Fruit fly (Drosophila melanogaster) whole organism, embryonic: ENCODE results near the gene CG4730.

Experiments
- Bdp1 ChIP-seq: fragments of 200-800 bp; sonication (Bioruptor generic); optimal IDR thresholded peaks from 3 replicates; lab custom pipeline; 2016; ENCODE audit warnings: missing biosample characterization, missing genetic modification characterization
- CG10654 ChIP-seq: fragments of 200-800 bp; sonication (Bioruptor generic); optimal IDR thresholded peaks from 2 replicates; lab custom pipeline; 2016; ENCODE audit warnings: missing biosample characterization, missing genetic modification characterization
- CG11247 ChIP-seq: fragments of 200-800 bp; sonication (Bioruptor generic); IDR thresholded peaks from 2 replicates; pipeline ENCODE4 v1.3.6; 2022; ENCODE audit warnings: missing biosample characterization, missing genetic modification characterization
- CG12071 ChIP-seq: fragments of 200-800 bp; sonication (Bioruptor generic); optimal IDR thresholded peaks from 3 replicates; lab custom pipeline; 2018; ENCODE audit warnings: missing biosample characterization, mild to moderate bottlenecking, missing genetic modification characterization
- CG12219 ChIP-seq: fragments of 200-800 bp; sonication (Bioruptor generic); optimal IDR thresholded peaks from 3 replicates; lab custom pipeline; 2018; ENCODE audit warnings: missing biosample characterization, mild to moderate bottlenecking, missing genetic modification characterization
- CG15696 ChIP-seq: fragments of 200-800 bp; sonication (Bioruptor generic); optimal IDR thresholded peaks from 2 replicates; lab custom pipeline; 2019; ENCODE audit warnings: missing biosample characterization, mild to moderate bottlenecking, missing genetic modification characterization, moderate library complexity
- CG17359 ChIP-seq: fragments of 200-800 bp; sonication (Bioruptor generic); optimal IDR thresholded peaks from 3 replicates; lab custom pipeline; 2018; ENCODE audit warnings: missing biosample characterization, mild to moderate bottlenecking, missing genetic modification characterization, moderate library complexity
- CG17912 ChIP-seq: fragments of 200-800 bp; sonication (Bioruptor generic); optimal IDR thresholded peaks from 2 replicates; lab custom pipeline; 2018; ENCODE audit warnings: missing biosample characterization, mild to moderate bottlenecking, missing genetic modification characterization
- CG1792 ChIP-seq: fragments of 200-800 bp; sonication (Bioruptor generic); optimal IDR thresholded peaks from 2 replicates; lab custom pipeline; 2016; ENCODE audit warnings: missing biosample characterization, missing genetic modification characterization
- CG2116 ChIP-seq: fragments of 200-800 bp; sonication (Bioruptor generic); optimal IDR thresholded peaks from 3 replicates; lab custom pipeline; 2018; ENCODE audit warnings: missing biosample characterization, mild to moderate bottlenecking, missing genetic modification characterization
- CG2889 ChIP-seq: fragments of 200-800 bp; sonication (Bioruptor generic); IDR thresholded peaks from 3 replicates; pipeline ENCODE4 v1.3.6; 2022; ENCODE audit warnings: missing biosample characterization, missing genetic modification characterization
- CG30403 ChIP-seq: fragments of 200-800 bp; sonication (Bioruptor generic); optimal IDR thresholded peaks from 3 replicates; lab custom pipeline; 2016; ENCODE audit warnings: missing biosample characterization, missing genetic modification characterization
- CG33213 ChIP-seq: fragments of 200-800 bp; sonication (Bioruptor generic); optimal IDR thresholded peaks from 3 replicates; lab custom pipeline; 2016; ENCODE audit warnings: missing biosample characterization, missing genetic modification characterization
- CG4360 ChIP-seq: fragments of 200-800 bp; sonication (Bioruptor generic); IDR thresholded peaks from 2 replicates; pipeline ENCODE4 v1.3.6; 2022; ENCODE audit warnings: missing biosample characterization, missing genetic modification characterization
- CG7271 ChIP-seq: fragments of 200-800 bp; sonication (Bioruptor generic); optimal IDR thresholded peaks from 2 replicates; lab custom pipeline; 2018; ENCODE audit warnings: missing biosample characterization, mild to moderate bottlenecking, missing genetic modification characterization, moderate library complexity
- CG7745 ChIP-seq: fragments of 200-800 bp; sonication (Bioruptor generic); optimal IDR thresholded peaks from 2 replicates; lab custom pipeline; 2018; ENCODE audit warnings: missing biosample characterization, mild to moderate bottlenecking, missing genetic modification characterization, moderate library complexity
- CG9876 ChIP-seq: fragments of 200-800 bp; sonication (Bioruptor generic); optimal IDR thresholded peaks from 2 replicates; lab custom pipeline; 2016; ENCODE audit warnings: missing biosample characterization, missing genetic modification characterization
- D19A ChIP-seq: fragments of 200-800 bp; optimal IDR thresholded peaks from 3 replicates; lab custom pipeline; 2019; ENCODE audit warnings: missing biosample characterization, mild to moderate bottlenecking, missing genetic modification characterization, moderate library complexity
- Dll ChIP-seq: fragments of 200-800 bp; sonication (Bioruptor generic); IDR thresholded peaks from 4 replicates; pipeline ENCODE4 v1.3.6; 2022; ENCODE audit warnings: missing biosample characterization, missing genetic modification characterization; ENCODE audit not compliant: partially characterized antibody
- E2f1 ChIP-seq: fragments of 200-800 bp; sonication (Bioruptor generic); IDR thresholded peaks from 2 replicates; pipeline ENCODE4 v1.3.6; 2022; ENCODE audit warnings: missing biosample characterization, missing genetic modification characterization
- ERR ChIP-seq: fragments of 200-800 bp; sonication (Bioruptor generic); optimal IDR thresholded peaks from 2 replicates; lab custom pipeline; 2016; ENCODE audit warnings: missing biosample characterization, missing genetic modification characterization
- Eip74EF ChIP-seq, 2 experiments: fragments of 200-800 bp in 1 of 2; fragments of >200 bp in 1 of 2; sonication (Bioruptor generic) in 1 of 2; optimal IDR thresholded peaks; 2 replicates each; lab custom pipeline; 2017 to 2019; ENCODE audit warnings: missing biosample characterization in 2 of 2, missing genetic modification characterization in 2 of 2, mild to moderate bottlenecking in 1 of 2, moderate library complexity in 1 of 2
- Ets97D ChIP-seq: fragments of 200-800 bp; sonication (Bioruptor generic); optimal IDR thresholded peaks from 3 replicates; lab custom pipeline; 2016; ENCODE audit warnings: missing biosample characterization, missing genetic modification characterization
- HHEX ChIP-seq: fragments of 200-800 bp; sonication (Bioruptor generic); optimal IDR thresholded peaks from 3 replicates; lab custom pipeline; 2017; ENCODE audit warnings: missing biosample characterization, mild to moderate bottlenecking, missing genetic modification characterization, missing genetic modification reagents
- Hand ChIP-seq: fragments of 200-800 bp; sonication (Bioruptor generic); optimal IDR thresholded peaks from 2 replicates; lab custom pipeline; 2017; ENCODE audit warnings: mild to moderate bottlenecking, missing biosample characterization, missing genetic modification reagents, missing genetic modification characterization
- Hsf ChIP-seq: fragments of 200-800 bp; sonication (Bioruptor generic); optimal IDR thresholded peaks from 3 replicates; lab custom pipeline; 2016; ENCODE audit warnings: missing biosample characterization, missing genetic modification characterization
- MESR4 ChIP-seq: fragments of 200-800 bp; sonication (Bioruptor generic); optimal IDR thresholded peaks from 2 replicates; lab custom pipeline; 2018; ENCODE audit warnings: missing biosample characterization, mild to moderate bottlenecking, missing genetic modification characterization, moderate library complexity
- MTF-1 ChIP-seq: fragments of 200-800 bp; sonication (Bioruptor generic); optimal IDR thresholded peaks from 2 replicates; lab custom pipeline; 2018; ENCODE audit warnings: missing biosample characterization, mild to moderate bottlenecking, missing genetic modification characterization, borderline replicate concordance
- Myb ChIP-seq: fragments of 200-800 bp; sonication (Bioruptor generic); optimal IDR thresholded peaks from 2 replicates; lab custom pipeline; 2016; ENCODE audit warnings: missing biosample characterization, missing genetic modification characterization
- NFAT ChIP-seq: fragments of 200-800 bp; sonication (Bioruptor generic); IDR thresholded peaks from 2 replicates; pipeline ENCODE4 v1.3.6; 2022; ENCODE audit warnings: missing biosample characterization, missing genetic modification characterization
- Optix ChIP-seq: fragments of 200-800 bp; sonication (Bioruptor generic); IDR thresholded peaks from 3 replicates; pipeline ENCODE4 v1.3.6; 2022; ENCODE audit warnings: missing biosample characterization, missing genetic modification characterization
- Ravus ChIP-seq: fragments of 200-800 bp; sonication (Bioruptor generic); IDR thresholded peaks from 2 replicates; pipeline ENCODE4 v1.3.6; 2022; ENCODE audit warnings: missing biosample characterization, missing genetic modification characterization
- Six4 ChIP-seq: fragments of 200-800 bp; sonication (Bioruptor generic); optimal IDR thresholded peaks from 2 replicates; lab custom pipeline; 2016; ENCODE audit warnings: missing biosample characterization, missing genetic modification characterization
- Sox100B ChIP-seq: fragments of 200-800 bp; sonication (Bioruptor generic); optimal IDR thresholded peaks from 3 replicates; lab custom pipeline; 2018; ENCODE audit warnings: missing biosample characterization, mild to moderate bottlenecking, missing genetic modification characterization
- Xrp1 ChIP-seq: fragments of 200-800 bp; sonication (Bioruptor generic); IDR thresholded peaks from 2 replicates; pipeline ENCODE4 v1.3.6; 2022; ENCODE audit warnings: missing biosample characterization, missing genetic modification characterization
- ac ChIP-seq: fragments of 200-800 bp; sonication (Bioruptor generic); optimal IDR thresholded peaks from 3 replicates; lab custom pipeline; 2017; ENCODE audit warnings: missing biosample characterization, mild to moderate bottlenecking, missing genetic modification characterization
- cato ChIP-seq: fragments of 200-800 bp; sonication (Bioruptor generic); optimal IDR thresholded peaks from 2 replicates; lab custom pipeline; 2016; ENCODE audit warnings: missing biosample characterization, missing genetic modification characterization, borderline replicate concordance
- chn ChIP-seq: fragments of 200-800 bp; sonication (Bioruptor generic); optimal IDR thresholded peaks from 2 replicates; lab custom pipeline; 2016; ENCODE audit warnings: missing biosample characterization, missing genetic modification characterization
- dati ChIP-seq: fragments of 200-800 bp; sonication (Bioruptor generic); IDR thresholded peaks from 2 replicates; pipeline ENCODE4 v1.3.6; 2022; ENCODE audit warnings: missing biosample characterization, missing genetic modification characterization
- dmrt11E ChIP-seq: fragments of 200-800 bp; sonication (Bioruptor generic); optimal IDR thresholded peaks from 3 replicates; lab custom pipeline; 2018; ENCODE audit warnings: missing biosample characterization, mild to moderate bottlenecking, missing genetic modification characterization, moderate library complexity
- exex ChIP-seq: fragments of 200-800 bp; sonication (Bioruptor generic); optimal IDR thresholded peaks from 4 replicates; lab custom pipeline; 2018; ENCODE audit warnings: missing biosample characterization, mild to moderate bottlenecking, missing genetic modification characterization, moderate library complexity
- eyg ChIP-seq: fragments of 200-800 bp; sonication (Bioruptor generic); optimal IDR thresholded peaks from 3 replicates; lab custom pipeline; 2016; ENCODE audit warnings: missing biosample characterization, missing genetic modification characterization
- gsb ChIP-seq: fragments of 200-800 bp; sonication (Bioruptor generic); IDR thresholded peaks from 2 replicates; pipeline ENCODE4 v1.3.6; 2022; ENCODE audit warnings: missing biosample characterization, missing genetic modification characterization
- hb ChIP-seq: fragments of 200-800 bp; sonication (Bioruptor generic); IDR thresholded peaks from 3 replicates; pipeline ENCODE4 v1.3.6; 2022; ENCODE audit warnings: missing biosample characterization, missing genetic modification characterization; ENCODE audit not compliant: partially characterized antibody
- hth ChIP-seq: fragments of >200 bp; optimal IDR thresholded peaks from 2 replicates; lab custom pipeline; 2017; ENCODE audit warnings: inconsistent platforms
- luna ChIP-seq: fragments of 200-800 bp; sonication (Bioruptor generic); optimal IDR thresholded peaks from 2 replicates; lab custom pipeline; 2016; ENCODE audit warnings: missing biosample characterization, missing genetic modification characterization
- nau ChIP-seq: fragments of 200-800 bp; sonication (Bioruptor generic); optimal IDR thresholded peaks from 3 replicates; lab custom pipeline; 2017; ENCODE audit warnings: missing biosample characterization, mild to moderate bottlenecking, missing genetic modification characterization, missing genetic modification reagents
- salm ChIP-seq: fragments of 200-800 bp; sonication (Bioruptor generic); optimal IDR thresholded peaks from 2 replicates; lab custom pipeline; 2018; ENCODE audit warnings: missing biosample characterization, mild to moderate bottlenecking, missing genetic modification characterization
- tap ChIP-seq: fragments of 200-800 bp; optimal IDR thresholded peaks from 3 replicates; lab custom pipeline; 2019; ENCODE audit warnings: missing biosample characterization, mild to moderate bottlenecking, missing genetic modification characterization, moderate library complexity
- zf30C ChIP-seq: fragments of 200-800 bp; sonication (Bioruptor generic); optimal IDR thresholded peaks from 3 replicates; lab custom pipeline; 2018; ENCODE audit warnings: missing biosample characterization, mild to moderate bottlenecking, missing genetic modification characterization

Gene CG4730

DNA sequence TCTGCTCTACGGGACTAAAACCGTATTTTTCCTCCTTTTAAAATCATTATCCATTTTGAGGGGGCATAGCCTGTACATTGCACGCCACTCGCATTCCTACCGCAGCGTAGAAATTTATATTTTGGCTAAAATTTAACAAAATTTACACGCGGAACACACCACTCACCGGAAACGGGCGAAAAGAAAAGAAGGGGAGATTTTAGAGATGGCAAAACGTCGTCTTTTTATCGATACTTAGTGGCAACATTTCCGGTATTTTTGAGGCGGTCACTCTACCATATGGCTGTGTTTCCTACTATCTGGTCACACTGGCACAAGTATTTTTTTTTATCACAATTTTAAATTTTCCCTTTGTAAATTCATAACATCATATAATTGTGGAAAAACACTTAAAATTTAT lies 6.4 kb upstream of the CG4730 start, which contains the start of gene RpL27 (continued):
- TF ChIP-seq CG33213 (peak; percentile 89), Ravus (GFP tag; lab: Robert Waterston, UW) (no peak; the same call in 1 of the 2 replicates), eyg (peak; percentile 71), Six4 (GFP tag; lab: Kevin White, UChicago) (peak; percentile 59), CG2889 (GFP tag; lab: Robert Waterston, UW) (0 out of 3 replicates have a peak, but pooled peaks have one; percentile 10), ERR (GFP tag; lab: Kevin White, UChicago) (peak; percentile 75), hth (lab: Kevin White, UChicago) (no peak), Ets97D (GFP tag; lab: Kevin White, UChicago) (peak; percentile 99), CG7745 (tag; lab: Kevin White, UChicago) (no peak), CG11247 (peak; percentile 79), CG1792 (GFP tag; lab: Kevin White, UChicago) (peak; percentile 27), CG15696 (tag; lab: Kevin White, UChicago) (peak; percentile 46), nau (GFP tag; lab: Kevin White, UChicago) (peak; percentile 87), Hsf (peak; percentile 77), CG9876 (GFP tag; lab: Kevin White, UChicago) (peak; percentile 81), salm (peak; percentile 69), CG17359 (tag; lab: Kevin White, UChicago) (peak; percentile 72), Myb (GFP tag; lab: Kevin White, UChicago) (peak; percentile 63), CG12071 (GFP tag; lab: Kevin White, UChicago) (peak; percentile 80), exex (tag; lab: Kevin White, UChicago) (peak; percentile 56), chn (peak; percentile 49), dati (GFP tag; lab: Robert Waterston, UW) (no peak), CG2116 (GFP tag; lab: Kevin White, UChicago) (peak; percentile 83), E2f1 (peak; percentile 68), NFAT (GFP tag; lab: Robert Waterston, UW) (peak; percentile 81), CG17912 (GFP tag; lab: Kevin White, UChicago) (peak; percentile 89), dmrt11E (tag; lab: Kevin White, UChicago) (peak; percentile 64), tap (peak; percentile 30), Dll (peak; percentile 70), luna (no peak), ac (GFP tag; lab: Kevin White, UChicago) (peak; percentile 49), cato (GFP tag; lab: Kevin White, UChicago) (peak; percentile 10), Bdp1 (GFP tag; lab: Kevin White, UChicago) (peak; percentile 59), Hand (peak; percentile 80), CG30403 (peak; percentile 68), MTF-1 (GFP tag; lab: Kevin White, UChicago) (peak; percentile 92), gsb (GFP tag; lab: Robert Waterston, UW) (0 out of 2 replicates have a peak, but pooled peaks have one; percentile 41), Sox100B (GFP tag; lab: Kevin White, UChicago) (peak; percentile 78), MESR4 (GFP tag; lab: Kevin White, UChicago) (peak; percentile 97), hb (GFP tag; lab: Robert Waterston, UW) (no peak), D19A (tag; lab: Kevin White, UChicago) (peak; percentile 60), CG7271 (tag; lab: Kevin White, UChicago) (peak; percentile 92), CG10654 (peak; percentile 55), CG12219 (peak; percentile 64), HHEX (GFP tag; lab: Kevin White, UChicago) (peak; percentile 84), zf30C (GFP tag; lab: Kevin White, UChicago) (peak; percentile 23), Xrp1 (GFP tag; lab: Robert Waterston, UW) (peak; percentile 48; the same call in 1 of the 2 replicates), CG4360 (GFP tag; lab: Robert Waterston, UW) (0 out of 2 replicates have a peak, but pooled peaks have one; percentile 23), Optix (GFP tag; lab: Robert Waterston, UW) (peak; percentile 28; the same call in 1 of the 3 replicates), Eip74EF (GFP tag; optimal IDR thresholded peaks at IDR 0.05; lab: Kevin White, UChicago) (peak in 1 of 2 experiments; percentile 77)
